Worm (Caenorhabditis elegans) whole organism, L1 larva: ENCODE measurements around the gene F56A11.4.

Source experiments
- ceh-82 ChIP-seq, 3 experiments: fragments of 150-350 bp in 1 of 3; sonication (generic microtip) in 2 of 3; optimal IDR thresholded peaks; 2 replicates each; lab custom pipeline; 2014 to 2017; ENCODE audit warnings: missing biosample characterization in 3 of 3, missing genetic modification characterization in 3 of 3
- ces-1 ChIP-seq: fragments of 150-350 bp; optimal IDR thresholded peaks from 2 replicates; lab custom pipeline; 2014; ENCODE audit warnings: missing biosample characterization, missing genetic modification reagents, missing genetic modification characterization
- elt-3 ChIP-seq, 6 experiments: fragments of 150-350 bp in 1 of 6; sonication (generic microtip); optimal IDR thresholded peaks; 2 replicates each; lab custom pipeline; 2017 to 2018; ENCODE audit warnings: missing biosample characterization in 6 of 6, missing genetic modification characterization in 6 of 6, inconsistent platforms in 1 of 6
- lin-39 ChIP-seq: fragments of 150-350 bp; optimal IDR thresholded peaks from 2 replicates; lab custom pipeline; 2014; ENCODE audit warnings: missing biosample characterization, missing genetic modification reagents, missing genetic modification characterization
- lsy-2 ChIP-seq, 2 experiments: fragments of 150-350 bp; optimal IDR thresholded peaks; 2 replicates each; lab custom pipeline; 2014; ENCODE audit warnings: missing biosample characterization in 2 of 2, missing genetic modification characterization in 2 of 2
- mef-2 ChIP-seq: fragments of 150-350 bp; optimal IDR thresholded peaks from 2 replicates; lab custom pipeline; 2014; ENCODE audit warnings: missing biosample characterization, missing genetic modification characterization
- nhr-11 ChIP-seq: fragments of 150-350 bp; optimal IDR thresholded peaks from 2 replicates; lab custom pipeline; 2014; ENCODE audit warnings: missing biosample characterization, missing genetic modification characterization
- nhr-12 ChIP-seq: sonication (generic microtip); optimal IDR thresholded peaks from 2 replicates; lab custom pipeline; 2017; ENCODE audit warnings: missing biosample characterization, missing genetic modification characterization
- pax-3 ChIP-seq: fragments of 200-800 bp; sonication (Bioruptor generic); optimal IDR thresholded peaks from 2 replicates; lab custom pipeline; 2018; ENCODE audit warnings: mild to moderate bottlenecking, missing genetic modification characterization, moderate library complexity, missing compliant biosample characterization
- sox-4 ChIP-seq: sonication (generic microtip); optimal IDR thresholded peaks from 2 replicates; lab custom pipeline; 2016; ENCODE audit warnings: missing genetic modification characterization, missing compliant biosample characterization
- vab-15 ChIP-seq: sonication (generic microtip); optimal IDR thresholded peaks from 2 replicates; lab custom pipeline; 2017; ENCODE audit warnings: missing genotype, mild to moderate bottlenecking, missing genetic modification characterization, missing compliant biosample characterization
- zag-1 ChIP-seq: fragments of 150-350 bp; optimal IDR thresholded peaks from 2 replicates; lab custom pipeline; 2014; ENCODE audit warnings: missing biosample characterization, missing genetic modification characterization

DNA sequence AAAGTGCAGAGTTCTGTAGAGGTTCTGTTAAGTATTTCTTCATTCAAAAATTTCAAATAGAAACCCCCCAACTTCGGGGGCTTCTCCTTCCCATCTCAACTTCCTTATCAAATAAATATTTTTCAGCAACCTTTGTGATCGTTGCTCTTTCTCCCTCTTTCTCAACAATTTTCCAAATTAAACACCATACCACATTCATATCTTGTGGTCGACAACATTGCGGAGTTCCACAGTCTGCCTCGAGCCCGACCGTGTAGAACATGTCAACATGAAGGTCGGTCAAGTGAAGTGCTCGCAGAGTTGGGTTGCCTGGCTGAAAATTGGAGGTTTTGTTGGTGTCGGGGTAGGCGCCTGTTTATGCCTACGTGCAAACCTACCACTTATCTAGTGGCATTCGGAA, 25.5 kb upstream of the F56A11.4 start:
- TF ChIP-seq nhr-11 (tag; lab: Kevin White, UChicago) (no peak), ceh-82 (tag; optimal IDR thresholded peaks at IDR 0.05; lab: Kevin White, UChicago) (no peak), nhr-12 (no peak), vab-15 (tag; lab: Kevin White, UChicago) (no peak), zag-1 (tag; lab: Kevin White, UChicago) (no peak), ces-1 (GFP tag; lab: Kevin White, UChicago) (no peak), elt-3 (tag; optimal IDR thresholded peaks at IDR 0.05; lab: Kevin White, UChicago) (no peak), lin-39 (tag; lab: Kevin White, UChicago) (no peak), pax-3 (no peak), sox-4 (tag; lab: Kevin White, UChicago) (no peak), lsy-2 (tag; optimal IDR thresholded peaks at IDR 0.05; lab: Kevin White, UChicago) (no peak), mef-2 (tag; lab: Kevin White, UChicago) (no peak)
